Worm (Caenorhabditis elegans) whole organism, young adult: ENCODE measurements around the gene mdt-26.
"Not testable (repeated sequence)": the region's sequence is repeated elsewhere in the genome, so short reads cannot be mapped to it uniquely, and the experiment has no call there.

Experiments used
- B0035.1 ChIP-seq: sonication (generic microtip); optimal IDR thresholded peaks from 2 replicates; lab custom pipeline; 2016; ENCODE audit warnings: missing genetic modification characterization, mild to moderate bottlenecking, missing compliant biosample characterization, missing genotype, missing genetic modification reagents
- F10E7.11 ChIP-seq: sonication (generic microtip); optimal IDR thresholded peaks from 2 replicates; lab custom pipeline; 2017; ENCODE audit warnings: mild to moderate bottlenecking, missing genetic modification characterization, moderate library complexity, missing compliant biosample characterization
- F39B2.1 ChIP-seq: fragments of 200-800 bp; sonication (Bioruptor generic); IDR thresholded peaks from 2 replicates; pipeline ENCODE4 v1.3.6; 2022; ENCODE audit warnings: missing genetic modification reagents, missing genetic modification characterization, missing compliant biosample characterization
- K11D2.4 ChIP-seq: fragments of 200-800 bp; sonication (Bioruptor generic); IDR thresholded peaks from 2 replicates; pipeline ENCODE4 v1.3.6; 2022; ENCODE audit warnings: missing genetic modification reagents, missing genetic modification characterization, missing compliant biosample characterization
- T07F8.4 ChIP-seq: sonication (generic microtip); optimal IDR thresholded peaks from 2 replicates; lab custom pipeline; 2016; ENCODE audit warnings: mild to moderate bottlenecking, missing genetic modification characterization, moderate library complexity, missing compliant biosample characterization
- Y53F4B.3 ChIP-seq: fragments of 200-800 bp; sonication (Bioruptor generic); IDR thresholded peaks from 2 replicates; pipeline ENCODE4 v1.3.6; 2022; ENCODE audit warnings: missing genetic modification reagents, missing genetic modification characterization, missing compliant biosample characterization
- Y67H2A.10 ChIP-seq: fragments of 200-800 bp; sonication (Bioruptor generic); conservative IDR thresholded peaks from 2 replicates; pipeline ENCODE4 v1.3.6; 2022; ENCODE audit warnings: missing genetic modification reagents, missing genetic modification characterization, missing compliant biosample characterization
- attf-3 ChIP-seq: fragments of 200-800 bp; sonication (Bioruptor generic); conservative IDR thresholded peaks from 2 replicates; pipeline ENCODE4 v1.3.6; 2022; ENCODE audit warnings: missing genetic modification reagents, missing genetic modification characterization, missing compliant biosample characterization
- attf-5 ChIP-seq: fragments of 200-800 bp; sonication (Bioruptor generic); optimal IDR thresholded peaks from 2 replicates; lab custom pipeline; 2018; ENCODE audit warnings: mild to moderate bottlenecking, missing genetic modification characterization, missing compliant biosample characterization
- ccch-3 ChIP-seq: fragments of 200-800 bp; sonication (Bioruptor generic); optimal IDR thresholded peaks from 2 replicates; lab custom pipeline; 2018; ENCODE audit warnings: mild to moderate bottlenecking, missing genetic modification characterization, missing compliant biosample characterization
- cebp-1 ChIP-seq, 2 experiments: fragments of 200-800 bp in 1 of 2; sonication (Bioruptor generic) in 1 of 2; sonication (generic microtip) in 1 of 2; IDR thresholded peaks in 1 of 2; optimal IDR thresholded peaks in 1 of 2; 2 replicates each; pipeline versions ENCODE4 v1.3.6 to Lab custom; 2017 to 2022; ENCODE audit warnings: missing compliant biosample characterization in 2 of 2, missing genetic modification characterization in 2 of 2, mild to moderate bottlenecking in 1 of 2, missing genetic modification reagents in 1 of 2, moderate library complexity in 1 of 2
- cebp-2 ChIP-seq: fragments of 200-800 bp; sonication (Bioruptor generic); IDR thresholded peaks from 2 replicates; pipeline ENCODE4 v1.3.6; 2022; ENCODE audit warnings: missing genetic modification characterization, missing compliant biosample characterization
- ceh-27 ChIP-seq: fragments of 200-800 bp; sonication (Bioruptor generic); optimal IDR thresholded peaks from 2 replicates; lab custom pipeline; 2018; ENCODE audit warnings: mild to moderate bottlenecking, missing genetic modification characterization, moderate library complexity, missing compliant biosample characterization
- ceh-79 ChIP-seq: sonication (generic microtip); optimal IDR thresholded peaks from 2 replicates; lab custom pipeline; 2017; ENCODE audit warnings: mild to moderate bottlenecking, missing genetic modification characterization, missing compliant biosample characterization
- die-1 ChIP-seq: sonication (generic microtip); optimal IDR thresholded peaks from 2 replicates; lab custom pipeline; 2016; ENCODE audit warnings: missing genotype, mild to moderate bottlenecking, missing genetic modification characterization, missing compliant biosample characterization
- him-1 ChIP-seq: sonication (generic microtip); optimal IDR thresholded peaks from 2 replicates; lab custom pipeline; 2016; ENCODE audit warnings: missing genotype, missing genetic modification reagents, missing genetic modification characterization, missing compliant biosample characterization
- hlh-26 ChIP-seq: fragments of 200-800 bp; sonication (Bioruptor generic); conservative IDR thresholded peaks from 2 replicates; pipeline ENCODE4 v1.3.6; 2022; ENCODE audit warnings: missing genetic modification reagents, missing genetic modification characterization, missing compliant biosample characterization
- hmg-20 ChIP-seq: fragments of 200-800 bp; sonication (Bioruptor generic); IDR thresholded peaks from 2 replicates; pipeline ENCODE4 v1.3.6; 2022; ENCODE audit warnings: missing genetic modification reagents, missing genetic modification characterization, missing compliant biosample characterization
- hsf-1 ChIP-seq: fragments of 200-800 bp; sonication (Bioruptor generic); IDR thresholded peaks from 2 replicates; pipeline ENCODE4 v1.3.6; 2022; ENCODE audit warnings: missing genetic modification reagents, missing genetic modification characterization, missing compliant biosample characterization
- let-526 ChIP-seq: fragments of 200-800 bp; sonication (Bioruptor generic); IDR thresholded peaks from 2 replicates; pipeline ENCODE4 v1.3.6; 2022; ENCODE audit warnings: missing genetic modification reagents, missing genetic modification characterization, missing compliant biosample characterization
- lin-26 ChIP-seq: fragments of 200-800 bp; sonication (Bioruptor generic); IDR thresholded peaks from 2 replicates; pipeline ENCODE4 v1.3.6; 2022; ENCODE audit warnings: missing genetic modification reagents, missing genetic modification characterization, missing compliant biosample characterization
- lin-40 ChIP-seq: sonication (generic microtip); optimal IDR thresholded peaks from 2 replicates; lab custom pipeline; 2016; ENCODE audit warnings: missing genetic modification characterization, mild to moderate bottlenecking, missing compliant biosample characterization, missing genotype, missing genetic modification reagents
- madf-3 ChIP-seq: fragments of 200-800 bp; sonication (Bioruptor generic); IDR thresholded peaks from 2 replicates; pipeline ENCODE4 v1.3.6; 2022; ENCODE audit warnings: missing genetic modification reagents, missing genetic modification characterization, missing compliant biosample characterization
- madf-6 ChIP-seq: fragments of 200-800 bp; sonication (Bioruptor generic); IDR thresholded peaks from 2 replicates; pipeline ENCODE4 v1.3.6; 2022; ENCODE audit warnings: missing genetic modification reagents, missing genetic modification characterization, missing compliant biosample characterization
- nfya-2 ChIP-seq: fragments of 200-800 bp; sonication (Bioruptor generic); IDR thresholded peaks from 2 replicates; pipeline ENCODE4 v1.3.6; 2022; ENCODE audit warnings: missing genetic modification reagents, missing genetic modification characterization, missing compliant biosample characterization
- nhr-179 ChIP-seq: sonication (generic microtip); optimal IDR thresholded peaks from 2 replicates; lab custom pipeline; 2016; ENCODE audit warnings: mild to moderate bottlenecking, missing genetic modification characterization, missing compliant biosample characterization
- nhr-90 ChIP-seq: sonication (generic microtip); optimal IDR thresholded peaks from 2 replicates; lab custom pipeline; 2016; ENCODE audit warnings: missing genotype, mild to moderate bottlenecking, missing genetic modification characterization, missing compliant biosample characterization
- sdz-38 ChIP-seq: sonication (generic microtip); optimal IDR thresholded peaks from 2 replicates; lab custom pipeline; 2016; ENCODE audit warnings: missing genotype, missing genetic modification characterization, missing compliant biosample characterization
- tlf-1 ChIP-seq: fragments of 200-800 bp; sonication (Bioruptor generic); optimal IDR thresholded peaks from 2 replicates; lab custom pipeline; 2018; ENCODE audit warnings: mild to moderate bottlenecking, missing genetic modification characterization, missing compliant biosample characterization
- unc-62 ChIP-seq: fragments of 150-350 bp; optimal IDR thresholded peaks from 2 replicates; lab custom pipeline; 2014; ENCODE audit warnings: missing biosample characterization, missing genetic modification reagents, missing genetic modification characterization
- ztf-25 ChIP-seq: fragments of 200-800 bp; sonication (Bioruptor generic); IDR thresholded peaks from 2 replicates; pipeline ENCODE4 v1.3.6; 2022; ENCODE audit warnings: missing genetic modification reagents, missing genetic modification characterization, missing compliant biosample characterization

The mdt-26 gene

DNA sequence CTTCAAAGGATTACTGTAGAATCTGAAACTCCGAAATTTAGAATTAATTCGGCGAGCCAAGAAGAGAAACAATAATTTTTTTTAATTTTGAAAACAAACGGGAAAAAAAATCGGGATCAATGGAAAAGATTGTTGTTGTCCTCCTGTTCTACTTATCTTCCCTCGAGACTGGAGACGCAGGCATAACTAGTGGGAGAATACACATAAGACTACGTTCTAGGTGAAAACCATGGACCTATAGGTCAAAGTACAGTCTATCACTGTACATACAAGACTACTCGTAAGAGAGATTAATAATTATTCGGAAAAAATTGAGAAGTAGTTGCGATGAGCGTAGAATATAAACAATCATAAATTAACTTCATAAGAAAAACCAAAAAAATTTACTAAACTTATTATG is 41.7 kb upstream of the mdt-26 start, which contains the start of gene dhs-6 (continued):
- no peak for TF ChIP-seq attf-5 (GFP tag; lab: Kevin White, UChicago)
- peak; percentile 15; the same call in 1 of the 2 replicates for TF ChIP-seq madf-6 (GFP tag; lab: Robert Waterston, UW)
- TF ChIP-seq hsf-1 (GFP tag; lab: Robert Waterston, UW), result no peak
- TF ChIP-seq cebp-2, result no peak
- no peak for TF ChIP-seq B0035.1 (tag; lab: Kevin White, UChicago)
- TF ChIP-seq F10E7.11 (tag; lab: Kevin White, UChicago), result no peak
- TF ChIP-seq hlh-26 (GFP tag; lab: Robert Waterston, UW), result no peak
- TF ChIP-seq ceh-27, result no peak
- TF ChIP-seq him-1 (tag; lab: Kevin White, UChicago), result no peak
- no peak for TF ChIP-seq let-526
- no peak for TF ChIP-seq die-1 (tag; lab: Kevin White, UChicago)
- 0 out of 2 replicates have a peak, but pooled peaks have one; percentile 28 for TF ChIP-seq madf-3
- TF ChIP-seq cebp-1 (GFP tag; IDR thresholded peaks at IDR 0.05; lab: Robert Waterston, UW), result no peak
- TF ChIP-seq cebp-1 (tag; optimal IDR thresholded peaks at IDR 0.05; lab: Kevin White, UChicago), result no peak
- no peak for TF ChIP-seq F39B2.1 (GFP tag; lab: Robert Waterston, UW)
- TF ChIP-seq unc-62 (GFP tag; lab: Kevin White, UChicago), result no peak

DNA sequence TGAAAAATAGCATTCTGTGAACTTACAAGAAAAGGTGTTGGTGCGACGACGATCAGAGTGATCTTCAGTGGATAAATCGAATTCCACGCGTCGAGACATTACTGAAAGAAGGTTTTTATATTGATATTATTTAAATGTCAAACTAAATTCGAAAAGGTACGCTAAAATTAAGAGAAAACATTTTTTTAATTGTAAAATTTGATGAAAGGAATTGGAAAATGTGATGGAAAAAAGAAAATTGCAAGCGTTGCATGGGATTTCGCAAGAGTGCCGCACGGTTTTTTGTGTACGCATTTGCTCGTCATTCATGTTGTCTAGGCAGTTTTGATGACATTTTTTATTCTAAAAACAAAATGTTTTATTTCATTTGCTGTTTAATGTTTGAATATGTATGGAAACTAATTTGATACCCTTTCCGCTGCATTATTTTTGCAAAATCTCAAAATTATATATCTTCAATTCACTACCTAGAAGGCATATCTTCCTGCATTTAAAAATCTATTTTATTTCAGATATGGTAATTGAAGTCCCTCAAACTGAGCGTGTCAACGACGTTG is 38.5 kb upstream of the mdt-26 start, which contains the start of the genes eif-3.L and npl-4.2:
TSS of gene eif-3.L (minus strand) at position 101 of the 557 bp plus-strand sequence.
TSS of gene npl-4.2 (plus strand) at position 507 of the 557 bp plus-strand sequence.
- TF ChIP-seq attf-3 (GFP tag; lab: Robert Waterston, UW); hmg-20 (GFP tag; lab: Robert Waterston, UW); ccch-3 (GFP tag; lab: Kevin White, UChicago): not testable (repeated sequence)

DNA sequence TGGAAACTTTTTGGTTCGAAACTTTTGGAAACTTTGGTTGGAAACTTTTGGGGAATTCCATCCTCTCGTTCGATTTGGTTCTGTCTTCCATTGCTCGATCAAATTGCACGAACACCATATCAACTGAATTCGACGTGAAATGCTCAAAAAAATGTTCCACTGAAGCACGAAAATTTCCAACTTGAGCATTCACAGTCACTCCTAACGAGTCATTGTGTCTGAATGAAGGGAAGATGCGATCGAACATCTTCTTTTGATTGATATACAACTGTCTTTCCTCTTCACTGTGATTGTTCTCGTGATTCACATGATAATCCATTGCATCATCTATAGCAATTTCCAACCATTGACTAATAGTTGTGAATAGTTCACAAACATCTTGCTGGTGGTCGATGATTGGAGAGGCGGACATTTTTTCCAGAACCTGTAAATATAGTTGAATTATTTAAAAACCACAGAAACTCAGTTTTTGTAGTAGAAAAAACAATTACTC is 32.6 kb upstream of the mdt-26 start, which contains the start of gene F59E12.15:
TSS of gene F59E12.15 (minus strand) at position 51 of the 493 bp plus-strand sequence.
- TF ChIP-seq nhr-90 (tag; lab: Kevin White, UChicago) (no peak), T07F8.4 (tag; lab: Kevin White, UChicago) (no peak), nhr-179 (tag; lab: Kevin White, UChicago) (no peak), Y53F4B.3 (GFP tag; lab: Robert Waterston, UW) (no peak), sdz-38 (tag; lab: Kevin White, UChicago) (no peak), nfya-2 (GFP tag; lab: Robert Waterston, UW) (no peak)

DNA sequence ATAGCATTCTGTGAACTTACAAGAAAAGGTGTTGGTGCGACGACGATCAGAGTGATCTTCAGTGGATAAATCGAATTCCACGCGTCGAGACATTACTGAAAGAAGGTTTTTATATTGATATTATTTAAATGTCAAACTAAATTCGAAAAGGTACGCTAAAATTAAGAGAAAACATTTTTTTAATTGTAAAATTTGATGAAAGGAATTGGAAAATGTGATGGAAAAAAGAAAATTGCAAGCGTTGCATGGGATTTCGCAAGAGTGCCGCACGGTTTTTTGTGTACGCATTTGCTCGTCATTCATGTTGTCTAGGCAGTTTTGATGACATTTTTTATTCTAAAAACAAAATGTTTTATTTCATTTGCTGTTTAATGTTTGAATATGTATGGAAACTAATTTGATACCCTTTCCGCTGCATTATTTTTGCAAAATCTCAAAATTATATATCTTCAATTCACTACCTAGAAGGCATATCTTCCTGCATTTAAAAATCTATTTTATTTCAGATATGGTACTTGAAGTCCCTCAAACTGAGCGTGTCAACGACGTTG is 30.1 kb upstream of the mdt-26 start, which contains the start of the genes F59E12.6 and npl-4.1:
TSS of gene F59E12.6 (minus strand) at position 101 of the 551 bp plus-strand sequence.
TSS of gene npl-4.1 (plus strand) at position 501 of the 551 bp plus-strand sequence.
- not testable (repeated sequence) for TF ChIP-seq ceh-79 (tag; lab: Kevin White, UChicago); lin-26 (GFP tag; lab: Robert Waterston, UW); ztf-25 (GFP tag; lab: Robert Waterston, UW)

DNA sequence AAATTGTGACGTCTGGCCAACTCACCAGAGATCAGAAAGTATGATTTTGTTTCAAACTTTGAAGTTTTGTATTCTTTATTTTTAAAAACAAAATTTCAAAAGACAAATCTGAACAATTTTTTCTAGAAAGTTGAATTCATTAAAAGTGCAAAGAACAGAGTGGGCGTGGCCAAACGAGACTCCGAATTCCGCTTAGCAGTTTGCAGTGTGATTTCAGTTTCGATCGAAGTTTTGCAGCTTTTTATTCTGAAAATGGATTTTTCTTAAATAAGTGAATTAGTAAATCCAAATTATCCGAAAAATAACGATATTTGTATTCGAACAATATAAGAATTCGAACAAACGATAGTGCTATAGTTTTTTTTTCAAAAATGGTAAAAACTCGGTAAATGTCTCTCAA is 27.5 kb upstream of the mdt-26 start:
- TF ChIP-seq attf-5 (GFP tag; lab: Kevin White, UChicago), result no peak
- TF ChIP-seq attf-3 (GFP tag; lab: Robert Waterston, UW), result peak; percentile 87
- TF ChIP-seq B0035.1 (tag; lab: Kevin White, UChicago), result no peak
- TF ChIP-seq ceh-79 (tag; lab: Kevin White, UChicago), result no peak
- no peak for TF ChIP-seq K11D2.4 (GFP tag; lab: Robert Waterston, UW)
- TF ChIP-seq lin-40 (tag; lab: Kevin White, UChicago), result no peak
- TF ChIP-seq Y67H2A.10 (GFP tag; lab: Robert Waterston, UW), result no peak
- TF ChIP-seq tlf-1 (GFP tag; lab: Kevin White, UChicago), result no peak
